Worm (Caenorhabditis elegans) whole organism, L2 larva: Measurements from ENCODE around the gene M04B2.2.

Experiments used
- aly-2 ChIP-seq: fragments of 150-350 bp; optimal IDR thresholded peaks from 2 replicates; lab custom pipeline; 2014; ENCODE audit warnings: missing biosample characterization, missing genetic modification characterization
- ceh-82 ChIP-seq: fragments of 150-350 bp; optimal IDR thresholded peaks from 2 replicates; lab custom pipeline; 2014; ENCODE audit warnings: missing biosample characterization, missing genetic modification characterization
- dmd-4 ChIP-seq: sonication (generic microtip); optimal IDR thresholded peaks from 2 replicates; lab custom pipeline; 2017; ENCODE audit warnings: missing biosample characterization, missing genetic modification characterization
- fos-1 ChIP-seq: fragments of 150-350 bp; optimal IDR thresholded peaks from 2 replicates; lab custom pipeline; 2014; ENCODE audit warnings: missing biosample characterization, missing genetic modification characterization
- nhr-12 ChIP-seq: fragments of 150-350 bp; optimal IDR thresholded peaks from 2 replicates; lab custom pipeline; 2014; ENCODE audit warnings: missing biosample characterization, missing genetic modification characterization
- nhr-23 ChIP-seq: fragments of 150-350 bp; optimal IDR thresholded peaks from 2 replicates; lab custom pipeline; 2014; ENCODE audit warnings: missing biosample characterization, missing genetic modification reagents, missing genetic modification characterization
- sem-4 ChIP-seq: fragments of 150-350 bp; optimal IDR thresholded peaks from 2 replicates; lab custom pipeline; 2014; ENCODE audit warnings: missing biosample characterization, missing genetic modification reagents, missing genetic modification characterization
- skn-1 ChIP-seq: sonication (generic microtip); optimal IDR thresholded peaks from 2 replicates; lab custom pipeline; 2017; ENCODE audit warnings: missing biosample characterization, missing genetic modification characterization
- ztf-11 ChIP-seq: sonication (generic microtip); optimal IDR thresholded peaks from 2 replicates; lab custom pipeline; 2017; ENCODE audit warnings: missing biosample characterization, missing genetic modification characterization
- ztf-4 ChIP-seq: fragments of 150-350 bp; optimal IDR thresholded peaks from 2 replicates; lab custom pipeline; 2014; ENCODE audit warnings: missing biosample characterization, missing genetic modification characterization

DNA sequence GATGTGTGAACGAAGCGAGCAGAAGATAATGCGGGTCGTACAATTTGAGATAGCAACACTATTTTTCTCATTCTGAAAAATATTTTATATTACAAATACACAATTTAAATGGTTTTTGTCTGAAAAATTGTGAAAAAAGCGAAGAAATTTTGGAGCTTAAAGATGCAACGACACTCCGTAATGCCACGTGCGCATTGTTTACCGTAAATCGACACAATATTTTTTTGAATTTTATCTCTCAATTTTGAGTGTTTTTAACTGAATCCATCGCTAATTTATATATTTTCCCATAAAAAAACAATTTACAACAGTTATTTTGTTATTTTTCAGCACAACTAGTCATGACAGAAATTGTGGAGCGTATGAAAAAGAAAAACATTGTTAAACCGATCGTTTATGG lies 6.9 kb upstream of the M04B2.2 start, which contains the start of the genes M04B2.4 and gfl-1:
- TF ChIP-seq ceh-82 (tag; lab: Kevin White, UChicago): no peak
- TF ChIP-seq skn-1: no peak
- TF ChIP-seq nhr-12: no peak
- TF ChIP-seq dmd-4 (tag; lab: Kevin White, UChicago): no peak
- TF ChIP-seq ztf-11 (tag; lab: Kevin White, UChicago): no peak
- TF ChIP-seq aly-2 (tag; lab: Kevin White, UChicago): no peak
- TF ChIP-seq sem-4 (tag; lab: Kevin White, UChicago): no peak
- TF ChIP-seq ztf-4: no peak
- no peak for TF ChIP-seq fos-1 (tag; lab: Kevin White, UChicago)
- no peak for TF ChIP-seq nhr-23 (tag; lab: Kevin White, UChicago)
